Fruit fly (Drosophila melanogaster): Measurements from ENCODE around the gene Dyro.

Dyro gene

DNA sequence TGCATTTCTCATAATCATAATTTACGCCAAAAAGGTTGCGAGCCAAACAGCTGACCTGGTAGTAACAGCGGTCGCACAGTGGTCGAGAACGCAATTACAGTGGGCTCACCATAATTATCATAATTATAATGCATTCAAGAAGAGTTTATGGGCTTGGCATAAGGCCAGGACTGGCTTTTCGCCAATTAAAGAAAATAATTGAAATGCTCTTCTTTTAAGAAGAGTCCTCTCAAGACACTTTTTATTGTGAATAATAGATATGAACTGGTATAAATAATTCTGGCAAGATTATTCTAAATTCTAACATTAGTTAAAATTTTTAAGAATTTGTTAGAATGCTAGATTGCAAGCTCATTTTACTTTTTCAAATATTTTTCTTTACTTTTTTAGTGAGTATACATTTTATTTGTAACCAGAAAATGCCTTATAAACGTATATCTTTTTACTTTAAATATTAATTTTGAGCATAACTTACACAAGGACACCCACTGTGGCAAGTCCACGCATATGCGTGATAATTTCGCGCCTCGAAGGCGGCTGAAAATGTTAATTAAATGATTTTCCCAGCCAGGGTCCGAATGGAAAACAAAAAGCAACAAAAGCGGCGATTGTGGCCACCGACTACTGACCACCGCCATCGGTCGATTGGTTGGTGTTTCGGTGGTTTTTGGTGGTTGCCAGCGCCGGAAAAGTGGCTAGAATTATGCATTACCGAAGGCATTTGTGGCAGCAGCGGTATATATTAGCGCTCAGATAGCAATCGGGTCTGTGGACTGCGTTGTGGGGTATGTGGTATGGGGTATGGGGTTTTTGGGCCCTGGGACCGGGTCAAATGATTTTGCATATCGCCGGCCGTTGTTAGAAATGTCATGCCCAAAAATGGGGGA is 10.7 kb upstream of the Dyro start (continued):
- TF ChIP-seq disco-r (GFP tag; optimal IDR thresholded peaks at IDR 0.05) (no peak), corto (GFP tag; optimal IDR thresholded peaks at IDR 0.05) (no peak), slou (GFP tag; optimal IDR thresholded peaks at IDR 0.05) (no peak), NK7.1 (GFP tag; optimal IDR thresholded peaks at IDR 0.05) (no peak), CG13296 (GFP tag; optimal IDR thresholded peaks at IDR 0.05) (no peak), slbo (GFP tag; IDR thresholded peaks at IDR 0.05) (no peak), vvl (GFP tag; IDR thresholded peaks at IDR 0.05) (peak; percentile 66; the same call in 1 of the 2 replicates), Dll (GFP tag; IDR thresholded peaks at IDR 0.05; ENCODE audit: partially characterized antibody) (no peak), CG12744 (GFP tag; optimal IDR thresholded peaks at IDR 0.05) (no peak), CG8765 (GFP tag; IDR thresholded peaks at IDR 0.05) (no peak), Ptx1 (GFP tag; IDR thresholded peaks at IDR 0.05) (no peak), sima (GFP tag; optimal IDR thresholded peaks at IDR 0.05) (no peak), gfzf (GFP tag; optimal IDR thresholded peaks at IDR 0.05) (no peak), exex (tag; optimal IDR thresholded peaks at IDR 0.05) (no peak), Med (GFP tag) (peak; percentile 62), unpg (GFP tag; optimal IDR thresholded peaks at IDR 0.05) (no peak), ara (GFP tag; IDR thresholded peaks at IDR 0.05) (no peak), CG6689 (GFP tag; IDR thresholded peaks at IDR 0.05) (no peak), CG13624 (GFP tag; optimal IDR thresholded peaks at IDR 0.05) (no peak), jing (GFP tag; optimal IDR thresholded peaks at IDR 0.05) (no peak), Drgx (GFP tag; IDR thresholded peaks at IDR 0.05) (no peak), al (GFP tag; IDR thresholded peaks at IDR 0.05) (peak; percentile 25; the same call in 1 of the 2 replicates), CG8924 (tag; optimal IDR thresholded peaks at IDR 0.05) (peak; percentile 22), Opbp (GFP tag; IDR thresholded peaks at IDR 0.05; ENCODE audit: partially characterized antibody) (no peak), HmgZ (tag; optimal IDR thresholded peaks at IDR 0.05) (no peak), fd3F (GFP tag; optimal IDR thresholded peaks at IDR 0.05) (no peak), CG12942 (GFP tag; optimal IDR thresholded peaks at IDR 0.05) (no peak), stwl (tag; optimal IDR thresholded peaks at IDR 0.05) (no peak), Lim3 (GFP tag; IDR thresholded peaks at IDR 0.05) (no peak), peb (GFP tag; IDR thresholded peaks at IDR 0.05) (no peak), onecut (GFP tag; IDR thresholded peaks at IDR 0.05) (no peak), Xbp1 (GFP tag; optimal IDR thresholded peaks at IDR 0.05) (no peak), salm (tag; optimal IDR thresholded peaks at IDR 0.05) (no peak), CG10654 (GFP tag; optimal IDR thresholded peaks at IDR 0.05) (no peak), gsb (GFP tag; IDR thresholded peaks at IDR 0.05) (no peak), CG3281 (GFP tag; optimal IDR thresholded peaks at IDR 0.05) (no peak), emc (GFP tag; optimal IDR thresholded peaks at IDR 0.05) (no peak), CG12769 (tag; optimal IDR thresholded peaks at IDR 0.05) (no peak), az2 (GFP tag; optimal IDR thresholded peaks at IDR 0.05) (peak; percentile 5), wor (GFP tag; IDR thresholded peaks at IDR 0.05) (no peak), Atf6 (GFP tag; IDR thresholded peaks at IDR 0.05) (peak; percentile 5; the same call in 1 of the 2 replicates), CG7928 (GFP tag; optimal IDR thresholded peaks at IDR 0.05) (no peak), CG4328 (GFP tag; optimal IDR thresholded peaks at IDR 0.05) (no peak), CG10462 (GFP tag; optimal IDR thresholded peaks at IDR 0.05) (no peak), zfh1 (GFP tag; IDR thresholded peaks at IDR 0.05) (no peak), CG6654 (GFP tag; optimal IDR thresholded peaks at IDR 0.05) (no peak), jigr1 (GFP tag; IDR thresholded peaks at IDR 0.05) (no peak), CG2116 (GFP tag; optimal IDR thresholded peaks at IDR 0.05) (no peak), ab (GFP tag; optimal IDR thresholded peaks at IDR 0.05) (no peak), CG17829 (tag; optimal IDR thresholded peaks at IDR 0.05) (no peak), sens-2 (GFP tag; IDR thresholded peaks at IDR 0.05) (0 out of 2 replicates have a peak, but pooled peaks have one; percentile 6)

Measured in whole organism, embryonic.